Fruit fly (Drosophila melanogaster): ENCODE data around the gene lectin-37Db.

Gene lectin-37Db

dm6 chr2L:19423467-19424122, 4.7 kb downstream of the lectin-37Db start, which contains the start of the genes Alp12 and CG13085:
TSS of gene Alp12 (plus strand) at chr2L:19424050.
TSS of gene CG13085 (plus strand) at chr2L:19424050.
- TF ChIP-seq CG13204 (GFP tag; optimal IDR thresholded peaks at IDR 0.05) (peak; percentile 74), CG34367 (tag; optimal IDR thresholded peaks at IDR 0.05) (peak; percentile 93), CG15710 (tag; optimal IDR thresholded peaks at IDR 0.05) (peak; percentile 94), Pif1A (GFP tag; optimal IDR thresholded peaks at IDR 0.05) (peak; percentile 96), fd96Ca (GFP tag; IDR thresholded peaks at IDR 0.05) (peak; percentile 79), Pif1B (GFP tag; optimal IDR thresholded peaks at IDR 0.05) (peak; percentile 95), CG10348 (GFP tag; IDR thresholded peaks at IDR 0.05) (peak; percentile 92), CG17806 (tag; optimal IDR thresholded peaks at IDR 0.05) (peak; percentile 93), CG4496 (GFP tag; IDR thresholded peaks at IDR 0.05) (peak; percentile 96), gl (tag; optimal IDR thresholded peaks at IDR 0.05) (peak; percentile 75), D1 (tag; optimal IDR thresholded peaks at IDR 0.05) (peak; percentile 89), CG12605 (GFP tag; IDR thresholded peaks at IDR 0.05) (peak; percentile 87), CG32121 (GFP tag; IDR thresholded peaks at IDR 0.05) (peak; percentile 97), EcR (GFP tag; optimal IDR thresholded peaks at IDR 0.05) (peak; percentile 18), rn (GFP tag; IDR thresholded peaks at IDR 0.05) (peak; percentile 91), CG8159 (tag; optimal IDR thresholded peaks at IDR 0.05) (peak; percentile 95), CG9948 (tag; optimal IDR thresholded peaks at IDR 0.05) (peak; percentile 97), CG8301 (tag; optimal IDR thresholded peaks at IDR 0.05) (peak; percentile 99), CG14655 (GFP tag; optimal IDR thresholded peaks at IDR 0.05) (peak; percentile 100), Ets98B (GFP tag; IDR thresholded peaks at IDR 0.05) (peak; percentile 95), Snoo (tag; optimal IDR thresholded peaks at IDR 0.05) (peak; percentile 93)

dm6 chr2L:19424307-19424902, 5.5 kb downstream of the lectin-37Db start:
- TF ChIP-seq EcR (GFP tag; optimal IDR thresholded peaks at IDR 0.05) (peak; percentile 41), Ets98B (GFP tag; IDR thresholded peaks at IDR 0.05) (no peak), fd96Ca (GFP tag; IDR thresholded peaks at IDR 0.05) (0 out of 3 replicates have a peak, but pooled peaks have one; percentile 57), CG8301 (tag; optimal IDR thresholded peaks at IDR 0.05) (peak; percentile 19)

- no peak for TF ChIP-seq CG15710 (tag; optimal IDR thresholded peaks at IDR 0.05)
- no peak for TF ChIP-seq CG13204 (GFP tag; optimal IDR thresholded peaks at IDR 0.05)
- no peak for TF ChIP-seq CG8159 (tag; optimal IDR thresholded peaks at IDR 0.05)
- no peak for TF ChIP-seq Ets98B (GFP tag; IDR thresholded peaks at IDR 0.05)
- TF ChIP-seq CG12605 (GFP tag; IDR thresholded peaks at IDR 0.05) = peak; percentile 38; the same call in 1 of the 2 replicates
- no peak for TF ChIP-seq CG9948 (tag; optimal IDR thresholded peaks at IDR 0.05)
- TF ChIP-seq CG34367 (tag; optimal IDR thresholded peaks at IDR 0.05) = no peak
- TF ChIP-seq CG8301 (tag; optimal IDR thresholded peaks at IDR 0.05) = no peak
- no peak for TF ChIP-seq CG17806 (tag; optimal IDR thresholded peaks at IDR 0.05)
- TF ChIP-seq D1 (tag; optimal IDR thresholded peaks at IDR 0.05) = no peak
- TF ChIP-seq EcR (GFP tag; optimal IDR thresholded peaks at IDR 0.05) = peak; percentile 58
- no peak for TF ChIP-seq CG4496 (GFP tag; IDR thresholded peaks at IDR 0.05)
- peak; percentile 26 for TF ChIP-seq gl (tag; optimal IDR thresholded peaks at IDR 0.05)
Measured at dm6 chr2L:19425105-19425504, 6.2 kb downstream of the lectin-37Db start.

- TF ChIP-seq Ets98B (GFP tag; IDR thresholded peaks at IDR 0.05) (peak; percentile 39; the same call in 1 of the 2 replicates), fd96Ca (GFP tag; IDR thresholded peaks at IDR 0.05) (no peak; the same call in 2 of the 3 replicates), CG14655 (GFP tag; optimal IDR thresholded peaks at IDR 0.05) (peak; percentile 45), CG4496 (GFP tag; IDR thresholded peaks at IDR 0.05) (peak; percentile 68; the same call in 2 of the 3 replicates), gl (tag; optimal IDR thresholded peaks at IDR 0.05) (no peak), CG8159 (tag; optimal IDR thresholded peaks at IDR 0.05) (peak; percentile 48), CG34367 (tag; optimal IDR thresholded peaks at IDR 0.05) (peak; percentile 39), Pif1A (GFP tag; optimal IDR thresholded peaks at IDR 0.05) (peak; percentile 37), Pif1B (GFP tag; optimal IDR thresholded peaks at IDR 0.05) (peak; percentile 5), CG32121 (GFP tag; IDR thresholded peaks at IDR 0.05) (no peak), CG17806 (tag; optimal IDR thresholded peaks at IDR 0.05) (peak; percentile 54), CG9948 (tag; optimal IDR thresholded peaks at IDR 0.05) (peak; percentile 36), CG8301 (tag; optimal IDR thresholded peaks at IDR 0.05) (peak; percentile 23), CG13204 (GFP tag; optimal IDR thresholded peaks at IDR 0.05) (no peak), CG15710 (tag; optimal IDR thresholded peaks at IDR 0.05) (peak; percentile 32), D1 (tag; optimal IDR thresholded peaks at IDR 0.05) (peak; percentile 15), Snoo (tag; optimal IDR thresholded peaks at IDR 0.05) (peak; percentile 55)
Measured at dm6 chr2L:19425765-19426329, 7.0 kb downstream of the lectin-37Db start.

- TF ChIP-seq gl (tag; optimal IDR thresholded peaks at IDR 0.05) (peak; percentile 62), CG13204 (GFP tag; optimal IDR thresholded peaks at IDR 0.05) (peak; percentile 52), CG9948 (tag; optimal IDR thresholded peaks at IDR 0.05) (no peak), CG34367 (tag; optimal IDR thresholded peaks at IDR 0.05) (no peak), Ets98B (GFP tag; IDR thresholded peaks at IDR 0.05) (peak; percentile 49; the same call in 1 of the 2 replicates), fd96Ca (GFP tag; IDR thresholded peaks at IDR 0.05) (no peak), CG17806 (tag; optimal IDR thresholded peaks at IDR 0.05) (no peak), Snoo (tag; optimal IDR thresholded peaks at IDR 0.05) (peak; percentile 26), CG14655 (GFP tag; optimal IDR thresholded peaks at IDR 0.05) (no peak), EcR (GFP tag; optimal IDR thresholded peaks at IDR 0.05) (peak; percentile 23), CG12605 (GFP tag; IDR thresholded peaks at IDR 0.05) (peak; percentile 57; the same call in 1 of the 2 replicates), CG4496 (GFP tag; IDR thresholded peaks at IDR 0.05) (peak; percentile 62; the same call in 2 of the 3 replicates), CG15710 (tag; optimal IDR thresholded peaks at IDR 0.05) (peak; percentile 9), D1 (tag; optimal IDR thresholded peaks at IDR 0.05) (no peak), CG10348 (GFP tag; IDR thresholded peaks at IDR 0.05) (no peak), rn (GFP tag; IDR thresholded peaks at IDR 0.05) (no peak), Pif1B (GFP tag; optimal IDR thresholded peaks at IDR 0.05) (peak; percentile 2), CG32121 (GFP tag; IDR thresholded peaks at IDR 0.05) (no peak; the same call in 1 of the 2 replicates), CG8159 (tag; optimal IDR thresholded peaks at IDR 0.05) (no peak), Pif1A (GFP tag; optimal IDR thresholded peaks at IDR 0.05) (peak; percentile 2), CG8301 (tag; optimal IDR thresholded peaks at IDR 0.05) (no peak)
Measured at dm6 chr2L:19426330-19426781, 7.5 kb downstream of the lectin-37Db start, which contains the start of gene Pax. TSS of gene Pax (minus strand) at chr2L:19426596.
